Fruit fly (Drosophila melanogaster) Kc167 (cell line): Measurements from ENCODE around the gene shi.

Experiments
- Myc ChIP-seq: fragments of >200 bp; optimal IDR thresholded peaks from 2 replicates; lab custom pipeline; 2017; ENCODE audit warnings: missing external identifiers
- Sin3A ChIP-seq: fragments of >200 bp; optimal IDR thresholded peaks from 2 replicates; lab custom pipeline; 2018; ENCODE audit warnings: missing external identifiers
- h ChIP-seq: fragments of >200 bp; optimal IDR thresholded peaks from 3 replicates; lab custom pipeline; 2018; ENCODE audit warnings: missing external identifiers
- insv ChIP-seq: fragments of >200 bp; optimal IDR thresholded peaks from 3 replicates; lab custom pipeline; 2018; ENCODE audit warnings: missing external identifiers
- psq ChIP-seq: fragments of >200 bp; optimal IDR thresholded peaks from 2 replicates; lab custom pipeline; 2017; ENCODE audit warnings: missing external identifiers
- ttk ChIP-seq: sonication (Bioruptor generic); optimal IDR thresholded peaks from 2 replicates; lab custom pipeline; 2017; ENCODE audit warnings: missing external identifiers

DNA sequence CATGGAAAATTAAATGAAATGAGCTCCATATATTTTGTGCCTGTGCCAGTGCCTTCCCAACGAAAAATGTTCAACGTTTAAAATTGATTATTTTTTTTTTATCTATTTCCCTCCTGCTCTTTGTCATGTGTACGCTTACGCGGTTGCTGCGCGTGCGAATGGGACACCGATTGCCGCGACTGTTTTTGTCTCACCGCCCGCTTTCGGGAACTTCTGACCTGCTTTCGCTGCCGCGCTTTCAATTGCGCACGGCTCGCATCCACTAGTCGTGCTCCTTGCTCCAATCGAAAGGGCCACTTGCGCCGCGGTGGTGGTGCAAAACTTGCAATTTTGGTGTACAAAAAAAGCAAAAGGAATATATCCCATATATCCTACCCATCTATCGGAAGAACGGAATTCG lies 31.4 kb upstream of the shi start:
- TF ChIP-seq h (lab: Kevin White, UChicago) (no peak), Myc (lab: Kevin White, UChicago) (no peak), Sin3A (lab: Kevin White, UChicago) (no peak), ttk (lab: Kevin White, UChicago) (no peak), insv (lab: Kevin White, UChicago) (no peak), psq (no peak)
